Fruit fly (Drosophila melanogaster) whole organism, pupa: ENCODE data around the gene Kaz-m1.

Experiments
- CG10348 ChIP-seq: fragments of 200-800 bp; sonication (Bioruptor generic); IDR thresholded peaks from 2 replicates; pipeline ENCODE4 v1.3.6; 2022; ENCODE audit warnings: missing biosample characterization, missing genetic modification characterization
- CG12605 ChIP-seq: fragments of 200-800 bp; sonication (Bioruptor generic); IDR thresholded peaks from 2 replicates; pipeline ENCODE4 v1.3.6; 2022; ENCODE audit warnings: missing biosample characterization, missing genetic modification characterization
- CG13204 ChIP-seq: fragments of 200-800 bp; sonication (Bioruptor generic); optimal IDR thresholded peaks from 2 replicates; lab custom pipeline; 2018; ENCODE audit warnings: missing biosample characterization, mild to moderate bottlenecking, missing genetic modification characterization, moderate library complexity
- CG14655 ChIP-seq: fragments of 200-800 bp; sonication (Bioruptor generic); optimal IDR thresholded peaks from 3 replicates; lab custom pipeline; 2017; ENCODE audit warnings: mild to moderate bottlenecking, missing biosample characterization, missing genetic modification reagents, missing genetic modification characterization
- CG15710 ChIP-seq: fragments of 200-800 bp; sonication (Bioruptor generic); optimal IDR thresholded peaks from 2 replicates; lab custom pipeline; 2018; ENCODE audit warnings: missing biosample characterization, mild to moderate bottlenecking, missing genetic modification characterization, moderate library complexity
- CG17806 ChIP-seq: fragments of 200-800 bp; sonication (Bioruptor generic); optimal IDR thresholded peaks from 2 replicates; lab custom pipeline; 2018; ENCODE audit warnings: missing biosample characterization, mild to moderate bottlenecking, missing genetic modification characterization, moderate library complexity
- CG32121 ChIP-seq: fragments of 200-800 bp; sonication (Bioruptor generic); IDR thresholded peaks from 2 replicates; pipeline ENCODE4 v1.3.6; 2022; ENCODE audit warnings: missing biosample characterization, missing genetic modification characterization
- CG34367 ChIP-seq: fragments of 200-800 bp; sonication (Bioruptor generic); optimal IDR thresholded peaks from 2 replicates; lab custom pipeline; 2018; ENCODE audit warnings: missing biosample characterization, mild to moderate bottlenecking, missing genetic modification characterization
- CG4496 ChIP-seq: fragments of 200-800 bp; sonication (Bioruptor generic); IDR thresholded peaks from 3 replicates; pipeline ENCODE4 v1.3.6; 2022; ENCODE audit warnings: missing biosample characterization, missing genetic modification characterization
- CG8159 ChIP-seq: fragments of 200-800 bp; sonication (Bioruptor generic); optimal IDR thresholded peaks from 3 replicates; lab custom pipeline; 2018; ENCODE audit warnings: missing biosample characterization, mild to moderate bottlenecking, missing genetic modification characterization, moderate library complexity
- CG8301 ChIP-seq: fragments of 200-800 bp; sonication (Bioruptor generic); optimal IDR thresholded peaks from 2 replicates; lab custom pipeline; 2018; ENCODE audit warnings: missing biosample characterization, mild to moderate bottlenecking, missing genetic modification characterization
- CG9948 ChIP-seq: fragments of 200-800 bp; sonication (Bioruptor generic); optimal IDR thresholded peaks from 2 replicates; lab custom pipeline; 2018; ENCODE audit warnings: missing biosample characterization, mild to moderate bottlenecking, missing genetic modification characterization, moderate library complexity
- D1 ChIP-seq: fragments of 200-800 bp; sonication (Bioruptor generic); optimal IDR thresholded peaks from 2 replicates; lab custom pipeline; 2018; ENCODE audit warnings: missing biosample characterization, mild to moderate bottlenecking, missing genetic modification characterization, moderate library complexity
- EcR ChIP-seq: fragments of 200-800 bp; sonication (Bioruptor generic); optimal IDR thresholded peaks from 3 replicates; lab custom pipeline; 2019; ENCODE audit warnings: missing biosample characterization, missing genetic modification characterization, mild to moderate bottlenecking, moderate library complexity, missing genetic modification reagents
- Ets98B ChIP-seq: fragments of 200-800 bp; sonication (Bioruptor generic); IDR thresholded peaks from 2 replicates; pipeline ENCODE4 v1.3.6; 2022; ENCODE audit warnings: missing biosample characterization, missing genetic modification characterization
- Pif1A ChIP-seq: fragments of 200-800 bp; sonication (Bioruptor generic); optimal IDR thresholded peaks from 3 replicates; lab custom pipeline; 2016; ENCODE audit warnings: missing biosample characterization, missing genetic modification characterization
- Pif1B ChIP-seq: fragments of 200-800 bp; sonication (Bioruptor generic); optimal IDR thresholded peaks from 3 replicates; lab custom pipeline; 2016; ENCODE audit warnings: missing biosample characterization, missing genetic modification characterization
- Snoo ChIP-seq: fragments of 200-800 bp; sonication (Bioruptor generic); optimal IDR thresholded peaks from 3 replicates; lab custom pipeline; 2017; ENCODE audit warnings: missing biosample characterization, mild to moderate bottlenecking, missing genetic modification characterization, inconsistent platforms
- fd96Ca ChIP-seq: fragments of 200-800 bp; sonication (Bioruptor generic); IDR thresholded peaks from 3 replicates; pipeline ENCODE4 v1.3.6; 2022; ENCODE audit warnings: missing biosample characterization, missing genetic modification characterization
- gl ChIP-seq: fragments of 200-800 bp; sonication (Bioruptor generic); optimal IDR thresholded peaks from 2 replicates; lab custom pipeline; 2018; ENCODE audit warnings: missing biosample characterization, mild to moderate bottlenecking, missing genetic modification characterization
- rn ChIP-seq: fragments of 200-800 bp; sonication (Bioruptor generic); IDR thresholded peaks from 2 replicates; pipeline ENCODE4 v1.3.6; 2022; ENCODE audit warnings: missing biosample characterization, missing genetic modification characterization

Kaz-m1 gene

dm6 chr3R:26014262-26014833, at the start of gene Kaz-m1:
Gene Kaz-m1 (plus strand): TSS chr3R:26014721.
- TF ChIP-seq CG17806 (tag; lab: Kevin White, UChicago) (peak; percentile 16), CG14655 (GFP tag; lab: Kevin White, UChicago) (peak; percentile 25), CG9948 (tag; lab: Kevin White, UChicago) (peak; percentile 25), fd96Ca (GFP tag; lab: Robert Waterston, UW) (no peak), CG15710 (tag; lab: Kevin White, UChicago) (peak; percentile 1), CG8159 (peak; percentile 50)
- TF ChIP-seq, all 21 proteins: peak for 5

dm6 chr3R:25966944-25967343, 47.6 kb upstream of the Kaz-m1 start:
- TF ChIP-seq D1 (tag; lab: Kevin White, UChicago) (no peak), EcR (no peak), CG34367 (tag; lab: Kevin White, UChicago) (no peak), CG4496 (no peak), CG13204 (GFP tag; lab: Kevin White, UChicago) (no peak), rn (no peak), CG17806 (tag; lab: Kevin White, UChicago) (no peak), CG15710 (tag; lab: Kevin White, UChicago) (no peak), CG14655 (GFP tag; lab: Kevin White, UChicago) (no peak), Snoo (tag; lab: Kevin White, UChicago) (no peak), fd96Ca (GFP tag; lab: Robert Waterston, UW) (no peak), Pif1B (GFP tag; lab: Kevin White, UChicago) (no peak), CG32121 (GFP tag; lab: Robert Waterston, UW) (no peak), CG8301 (tag; lab: Kevin White, UChicago) (no peak)

DNA sequence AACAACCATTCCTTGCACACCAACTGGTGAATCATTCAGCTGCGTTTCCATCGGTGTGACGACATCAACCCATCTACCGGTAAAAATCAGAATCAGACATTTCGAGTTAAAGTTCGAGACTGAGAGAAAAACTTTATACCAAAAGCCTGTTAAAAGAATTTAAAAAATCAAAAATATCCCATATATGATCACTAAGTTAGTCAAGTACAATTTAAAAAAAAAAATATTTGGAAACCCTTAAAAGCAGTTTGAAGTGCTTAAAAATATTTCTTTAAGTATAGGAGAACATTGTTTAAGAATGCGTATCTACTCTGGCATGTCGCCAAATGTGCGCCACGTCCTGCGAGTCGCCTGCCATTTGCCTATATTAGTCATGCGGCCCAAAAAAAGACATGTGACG, 46.0 kb upstream of the Kaz-m1 start:
- TF ChIP-seq CG12605, result no peak
- TF ChIP-seq Pif1A (GFP tag; lab: Kevin White, UChicago), result no peak
- no peak for TF ChIP-seq Snoo (tag; lab: Kevin White, UChicago)
- no peak for TF ChIP-seq CG8301 (tag; lab: Kevin White, UChicago)
- no peak for TF ChIP-seq rn
- TF ChIP-seq Ets98B (GFP tag; lab: Robert Waterston, UW), result no peak
- no peak for TF ChIP-seq D1 (tag; lab: Kevin White, UChicago)
- no peak for TF ChIP-seq fd96Ca (GFP tag; lab: Robert Waterston, UW)
- no peak for TF ChIP-seq CG34367 (tag; lab: Kevin White, UChicago)
- TF ChIP-seq CG9948 (tag; lab: Kevin White, UChicago), result no peak
- TF ChIP-seq, all 21 proteins: peak for 0

DNA sequence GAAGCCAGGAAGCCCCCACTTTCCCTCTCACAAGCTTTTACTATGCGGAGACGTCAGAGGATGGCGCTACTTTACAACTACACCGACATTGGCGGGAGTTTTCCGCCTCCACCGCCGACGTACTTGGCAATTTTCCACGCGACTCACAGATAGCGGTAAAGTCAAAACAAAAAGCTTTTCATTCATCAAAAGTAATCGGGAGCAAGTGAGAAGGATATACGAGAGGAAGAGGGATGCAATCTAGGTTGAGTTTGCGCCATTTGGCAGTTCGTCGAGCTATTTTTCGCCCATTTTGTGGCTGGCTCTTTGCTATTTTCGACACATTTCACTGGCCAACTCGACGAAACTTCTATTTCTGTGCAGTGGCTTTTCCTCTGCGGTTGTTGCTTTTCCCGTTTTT, 45.6 kb upstream of the Kaz-m1 start:
- TF ChIP-seq CG9948 (tag; lab: Kevin White, UChicago) (no peak), CG10348 (GFP tag; lab: Robert Waterston, UW) (no peak), CG13204 (GFP tag; lab: Kevin White, UChicago) (no peak), CG8159 (no peak), CG32121 (GFP tag; lab: Robert Waterston, UW) (no peak), gl (tag; lab: Kevin White, UChicago) (no peak), Pif1B (GFP tag; lab: Kevin White, UChicago) (no peak), CG17806 (tag; lab: Kevin White, UChicago) (no peak), fd96Ca (GFP tag; lab: Robert Waterston, UW) (no peak), rn (no peak), Pif1A (GFP tag; lab: Kevin White, UChicago) (no peak), CG34367 (tag; lab: Kevin White, UChicago) (no peak), CG12605 (no peak), Ets98B (GFP tag; lab: Robert Waterston, UW) (no peak)

- TF ChIP-seq CG34367 (tag; lab: Kevin White, UChicago) (no peak), CG4496 (no peak), CG9948 (tag; lab: Kevin White, UChicago) (no peak), rn (no peak), Ets98B (GFP tag; lab: Robert Waterston, UW) (no peak), CG32121 (GFP tag; lab: Robert Waterston, UW) (no peak), Snoo (tag; lab: Kevin White, UChicago) (no peak), CG13204 (GFP tag; lab: Kevin White, UChicago) (no peak), CG8301 (tag; lab: Kevin White, UChicago) (no peak), CG12605 (no peak)
Measured at dm6 chr3R:25969780-25970179, 44.7 kb upstream of the Kaz-m1 start, which contains the start of gene fid. Gene fid (plus strand): TSS chr3R:25970080.

dm6 chr3R:25982734-25983133, 31.8 kb upstream of the Kaz-m1 start, which contains the start of gene Nf1:
Gene Nf1 (plus strand): TSS chr3R:25983013.
- TF ChIP-seq CG17806 (tag; lab: Kevin White, UChicago) (no peak), CG4496 (no peak), CG15710 (tag; lab: Kevin White, UChicago) (no peak), fd96Ca (GFP tag; lab: Robert Waterston, UW) (no peak), Pif1A (GFP tag; lab: Kevin White, UChicago) (no peak)
